Worm (Caenorhabditis elegans) whole organism, L3 larva: ENCODE results near the gene T24C4.2.
A peak's percentile ranks its signal among the peaks of the same experiment; 100 is the strongest.

Experiments used
- aly-2 ChIP-seq: fragments of 150-350 bp; optimal IDR thresholded peaks from 2 replicates; lab custom pipeline; 2014; ENCODE audit warnings: missing biosample characterization, missing genetic modification characterization
- ama-1 ChIP-seq: fragments of 150-350 bp; optimal IDR thresholded peaks from 2 replicates; lab custom pipeline; 2018
- ceh-16 ChIP-seq: sonication (generic microtip); optimal IDR thresholded peaks from 2 replicates; lab custom pipeline; 2017; ENCODE audit warnings: missing biosample characterization, missing genetic modification characterization
- ceh-28 ChIP-seq: fragments of 150-350 bp; optimal IDR thresholded peaks from 2 replicates; lab custom pipeline; 2014; ENCODE audit warnings: missing biosample characterization, missing genetic modification reagents, missing genetic modification characterization
- ceh-82 ChIP-seq: fragments of 150-350 bp; optimal IDR thresholded peaks from 2 replicates; lab custom pipeline; 2014; ENCODE audit warnings: missing biosample characterization, missing genetic modification characterization
- ceh-9 ChIP-seq: sonication (generic microtip); optimal IDR thresholded peaks from 2 replicates; lab custom pipeline; 2018; ENCODE audit warnings: missing biosample characterization, missing genetic modification characterization
- egl-27 ChIP-seq: sonication (generic microtip); optimal IDR thresholded peaks from 4 replicates; lab custom pipeline; 2017; ENCODE audit warnings: missing biosample characterization, missing genetic modification reagents, missing genetic modification characterization
- egl-5 ChIP-seq: fragments of 150-350 bp; optimal IDR thresholded peaks from 2 replicates; lab custom pipeline; 2017; ENCODE audit warnings: missing biosample characterization, missing genetic modification reagents, missing genetic modification characterization, inconsistent platforms
- elt-1 ChIP-seq: fragments of 150-350 bp; optimal IDR thresholded peaks from 2 replicates; lab custom pipeline; 2014; ENCODE audit warnings: missing biosample characterization, missing genetic modification characterization
- elt-2 ChIP-seq: sonication (generic microtip); optimal IDR thresholded peaks from 2 replicates; lab custom pipeline; 2016; ENCODE audit warnings: missing genetic modification reagents, mild to moderate bottlenecking, missing genetic modification characterization, missing compliant biosample characterization
- elt-3 ChIP-seq, 3 experiments: fragments of 150-350 bp in 1 of 3; sonication (generic microtip) in 2 of 3; optimal IDR thresholded peaks; 2 replicates in 2 of 3; 4 replicates in 1 of 3; lab custom pipeline; 2014 to 2017; ENCODE audit warnings: missing biosample characterization in 3 of 3, missing genetic modification characterization in 3 of 3
- eor-1 ChIP-seq, 2 experiments: fragments of 150-350 bp; optimal IDR thresholded peaks; 2 replicates each; lab custom pipeline; 2014 to 2018; ENCODE audit warnings: missing biosample characterization in 2 of 2, missing genetic modification characterization in 2 of 2
- fkh-10 ChIP-seq: sonication (generic microtip); optimal IDR thresholded peaks from 2 replicates; lab custom pipeline; 2017; ENCODE audit warnings: missing biosample characterization, missing genetic modification reagents, missing genetic modification characterization
- fkh-2 ChIP-seq: fragments of 150-350 bp; optimal IDR thresholded peaks from 2 replicates; lab custom pipeline; 2014; ENCODE audit warnings: missing biosample characterization, missing genetic modification reagents, missing genetic modification characterization
- fos-1 ChIP-seq: fragments of 150-350 bp; optimal IDR thresholded peaks from 2 replicates; lab custom pipeline; 2014; ENCODE audit warnings: missing biosample characterization, missing genetic modification characterization
- hmg-11 ChIP-seq: sonication (generic microtip); optimal IDR thresholded peaks from 2 replicates; lab custom pipeline; 2016; ENCODE audit warnings: missing genetic modification characterization, missing compliant biosample characterization
- jun-1 ChIP-seq: fragments of 150-350 bp; optimal IDR thresholded peaks from 2 replicates; lab custom pipeline; 2014; ENCODE audit warnings: missing biosample characterization, missing genetic modification reagents, missing genetic modification characterization
- lin-15B ChIP-seq: fragments of 150-350 bp; optimal IDR thresholded peaks from 2 replicates; lab custom pipeline; 2014; ENCODE audit warnings: missing biosample characterization, missing genetic modification characterization
- lin-39 ChIP-seq: fragments of 150-350 bp; optimal IDR thresholded peaks from 2 replicates; lab custom pipeline; 2018; ENCODE audit warnings: missing biosample characterization, missing genetic modification reagents, missing genetic modification characterization
- lsy-12 ChIP-seq: sonication (generic microtip); optimal IDR thresholded peaks from 2 replicates; lab custom pipeline; 2016; ENCODE audit warnings: mild to moderate bottlenecking, missing genetic modification characterization, missing compliant biosample characterization
- mdl-1 ChIP-seq: fragments of 150-350 bp; optimal IDR thresholded peaks from 2 replicates; lab custom pipeline; 2014; ENCODE audit warnings: missing biosample characterization, missing genetic modification characterization
- mml-1 ChIP-seq: fragments of 150-350 bp; sonication (generic microtip); optimal IDR thresholded peaks from 3 replicates; lab custom pipeline; 2014; ENCODE audit warnings: missing biosample characterization, missing genetic modification characterization
- nfya-1 ChIP-seq: sonication (generic microtip); optimal IDR thresholded peaks from 2 replicates; lab custom pipeline; 2017; ENCODE audit warnings: missing genetic modification characterization, mild to moderate bottlenecking, missing compliant biosample characterization, antibody characterized with exemption, moderate library complexity; ENCODE audit not compliant: insufficient read depth
- nhr-12 ChIP-seq: fragments of 150-350 bp; optimal IDR thresholded peaks from 2 replicates; lab custom pipeline; 2014; ENCODE audit warnings: missing biosample characterization, missing genetic modification characterization
- nhr-23 ChIP-seq: fragments of 150-350 bp; optimal IDR thresholded peaks from 2 replicates; lab custom pipeline; 2014; ENCODE audit warnings: missing biosample characterization, missing genetic modification reagents, missing genetic modification characterization
- nhr-25 ChIP-seq: sonication (generic microtip); optimal IDR thresholded peaks from 2 replicates; lab custom pipeline; 2017; ENCODE audit warnings: missing biosample characterization, missing genetic modification characterization
- nhr-28 ChIP-seq: fragments of 150-350 bp; optimal IDR thresholded peaks from 2 replicates; lab custom pipeline; 2014; ENCODE audit warnings: missing biosample characterization, missing genetic modification characterization
- nhr-43 ChIP-seq: sonication (generic microtip); optimal IDR thresholded peaks from 2 replicates; lab custom pipeline; 2016; ENCODE audit warnings: mild to moderate bottlenecking, missing genetic modification characterization, missing compliant biosample characterization; ENCODE audit not compliant: poor library complexity, severe bottlenecking
- nhr-76 ChIP-seq: fragments of 150-350 bp; sonication (generic microtip); optimal IDR thresholded peaks from 5 replicates; lab custom pipeline; 2014; ENCODE audit warnings: missing biosample characterization, missing genetic modification characterization
- pha-4 ChIP-seq: fragments of 150-350 bp; optimal IDR thresholded peaks from 2 replicates; lab custom pipeline; 2014; ENCODE audit warnings: missing biosample characterization, missing genetic modification reagents, missing genetic modification characterization
- pqm-1 ChIP-seq: fragments of 150-350 bp; optimal IDR thresholded peaks from 2 replicates; lab custom pipeline; 2017; ENCODE audit warnings: missing biosample characterization, missing genetic modification characterization, inconsistent platforms
- sea-2 ChIP-seq: fragments of 150-350 bp; sonication (generic microtip); optimal IDR thresholded peaks from 4 replicates; lab custom pipeline; 2014; ENCODE audit warnings: missing biosample characterization, missing genetic modification reagents, missing genetic modification characterization
- skn-1 ChIP-seq: fragments of 150-350 bp; optimal IDR thresholded peaks from 2 replicates; lab custom pipeline; 2014; ENCODE audit warnings: missing biosample characterization, missing genetic modification characterization
- snpc-4 ChIP-seq: fragments of 150-350 bp; optimal IDR thresholded peaks from 2 replicates; lab custom pipeline; 2014; ENCODE audit warnings: missing biosample characterization, missing genetic modification characterization
- tbx-2 ChIP-seq: sonication (generic microtip); optimal IDR thresholded peaks from 2 replicates; lab custom pipeline; 2016; ENCODE audit warnings: mild to moderate bottlenecking, missing genetic modification characterization, missing compliant biosample characterization
- unc-39 ChIP-seq: sonication (generic microtip); optimal IDR thresholded peaks from 4 replicates; lab custom pipeline; 2017; ENCODE audit warnings: missing biosample characterization, missing genetic modification characterization
- ztf-11 ChIP-seq: fragments of 150-350 bp; optimal IDR thresholded peaks from 2 replicates; lab custom pipeline; 2014; ENCODE audit warnings: missing biosample characterization, missing genetic modification characterization
- ztf-4 ChIP-seq: fragments of 150-350 bp; optimal IDR thresholded peaks from 2 replicates; lab custom pipeline; 2014; ENCODE audit warnings: missing biosample characterization, missing genetic modification characterization

Gene T24C4.2

ce11 chrIII:895525-895924, 25.8 kb upstream of the T24C4.2 start, which contains the start of the genes ztf-18 and F23H11.2:
ztf-18 (minus strand) TSS chrIII:895712.
F23H11.2 (plus strand) TSS chrIII:895747.
- TF ChIP-seq fos-1 (tag; lab: Kevin White, UChicago) (no peak), elt-2 (no peak), ceh-9 (tag; lab: Kevin White, UChicago) (no peak), tbx-2 (tag; lab: Kevin White, UChicago) (no peak), sea-2 (GFP tag; lab: Kevin White, UChicago) (no peak), lsy-12 (tag; lab: Kevin White, UChicago) (no peak), fkh-10 (GFP tag; lab: Kevin White, UChicago) (no peak), egl-5 (tag; lab: Kevin White, UChicago) (no peak), mml-1 (tag; lab: Kevin White, UChicago) (no peak), nhr-43 (no peak), elt-3 (tag; optimal IDR thresholded peaks at IDR 0.05; lab: Kevin White, UChicago) (no peak), ama-1 (lab: Kevin White, UChicago) (no peak), jun-1 (tag; lab: Kevin White, UChicago) (no peak), aly-2 (tag; lab: Kevin White, UChicago) (no peak)

ce11 chrIII:891014-891413, 21.2 kb upstream of the T24C4.2 start, which contains the start of gene T24C4.10:
T24C4.10 (minus strand) TSS chrIII:891243.
- TF ChIP-seq pqm-1 (tag; lab: Kevin White, UChicago) = peak; percentile 48
- no peak for TF ChIP-seq pha-4 (tag; lab: Kevin White, UChicago)
- peak; percentile 62 for TF ChIP-seq elt-2

- TF ChIP-seq nhr-76 (tag; lab: Kevin White, UChicago) (no peak), snpc-4 (tag; lab: Kevin White, UChicago) (no peak), nfya-1 (peak; percentile 19), lin-39 (tag; lab: Kevin White, UChicago) (no peak), fkh-10 (GFP tag; lab: Kevin White, UChicago) (no peak), egl-27 (no peak), ztf-11 (no peak)
These were observed 19.3 kb upstream of the T24C4.2 start for ce11 chrIII:888983-889549.

- peak; percentile 37 for TF ChIP-seq tbx-2 (tag; lab: Kevin White, UChicago)
- TF ChIP-seq nhr-12 (tag; lab: Kevin White, UChicago) = no peak
- TF ChIP-seq egl-5 (tag; lab: Kevin White, UChicago) = peak; percentile 60
- peak; percentile 8 for TF ChIP-seq pqm-1 (tag; lab: Kevin White, UChicago)
- peak; percentile 46 for TF ChIP-seq pha-4 (tag; lab: Kevin White, UChicago)
- peak; percentile 45 for TF ChIP-seq ama-1 (lab: Kevin White, UChicago)
- peak; percentile 41 for TF ChIP-seq skn-1
- TF ChIP-seq nhr-23 = peak; percentile 60
- TF ChIP-seq nhr-25 = peak; percentile 2
- TF ChIP-seq nhr-43 = no peak
- TF ChIP-seq lin-39 (tag; lab: Kevin White, UChicago) = peak; percentile 81
- peak; percentile 66 for TF ChIP-seq elt-2
- TF ChIP-seq ceh-28 (tag; lab: Kevin White, UChicago) = peak; percentile 89
- TF ChIP-seq nhr-28 (tag; lab: Kevin White, UChicago) = no peak
- no peak for TF ChIP-seq elt-1
- peak; percentile 31 for TF ChIP-seq jun-1 (tag; lab: Kevin White, UChicago)
- peak; percentile 76 for TF ChIP-seq snpc-4 (tag; lab: Kevin White, UChicago)
- TF ChIP-seq fkh-10 (GFP tag; lab: Kevin White, UChicago) = peak; percentile 33
- TF ChIP-seq ceh-16 = no peak
- no peak for TF ChIP-seq ztf-4
- TF ChIP-seq ztf-11 = no peak
- peak; percentile 48 for TF ChIP-seq mdl-1
- no peak for TF ChIP-seq fos-1 (tag; lab: Kevin White, UChicago)
- TF ChIP-seq lin-15B (tag; lab: Kevin White, UChicago) = peak; percentile 40
- no peak for TF ChIP-seq eor-1 (tag; optimal IDR thresholded peaks at IDR 0.05; lab: Kevin White, UChicago)
- TF ChIP-seq ceh-82 (tag; lab: Kevin White, UChicago) = no peak
- peak; percentile 82 for TF ChIP-seq nfya-1
- no peak for TF ChIP-seq fkh-2 (tag; lab: Kevin White, UChicago)
- TF ChIP-seq egl-27 = peak; percentile 50
- no peak for TF ChIP-seq aly-2 (tag; lab: Kevin White, UChicago)
- peak; percentile 79 for TF ChIP-seq sea-2 (GFP tag; lab: Kevin White, UChicago)
- TF ChIP-seq hmg-11 (tag; lab: Kevin White, UChicago) = peak; percentile 71
- no peak for TF ChIP-seq unc-39 (tag; lab: Kevin White, UChicago)
These were observed 18.1 kb upstream of the T24C4.2 start for ce11 chrIII:887874-888299.
